Worm (Caenorhabditis elegans) whole organism, L1 larva: ENCODE results near the gene flor-1.

Experiments used
- C04F5.9 ChIP-seq: sonication (generic microtip); optimal IDR thresholded peaks from 2 replicates; lab custom pipeline; 2016; ENCODE audit warnings: missing genetic modification characterization, missing compliant biosample characterization
- Y116A8C.19 ChIP-seq: sonication (generic microtip); optimal IDR thresholded peaks from 2 replicates; lab custom pipeline; 2016; ENCODE audit warnings: missing compliant biosample characterization, missing genetic modification characterization, borderline replicate concordance
- alr-1 ChIP-seq: fragments of 200-800 bp; sonication (Bioruptor generic); optimal IDR thresholded peaks from 2 replicates; lab custom pipeline; 2018; ENCODE audit warnings: borderline replicate concordance, mild to moderate bottlenecking, missing genetic modification characterization, missing compliant biosample characterization
- aly-2 ChIP-seq: fragments of 150-350 bp; optimal IDR thresholded peaks from 2 replicates; lab custom pipeline; 2014; ENCODE audit warnings: missing biosample characterization, missing genetic modification characterization
- blmp-1 ChIP-seq: fragments of 150-350 bp; optimal IDR thresholded peaks from 2 replicates; lab custom pipeline; 2014; ENCODE audit warnings: missing biosample characterization, missing genetic modification characterization
- ceh-82 ChIP-seq, 3 experiments: fragments of 150-350 bp in 1 of 3; sonication (generic microtip) in 2 of 3; optimal IDR thresholded peaks; 2 replicates each; lab custom pipeline; 2014 to 2017; ENCODE audit warnings: missing biosample characterization in 3 of 3, missing genetic modification characterization in 3 of 3
- ces-1 ChIP-seq: fragments of 150-350 bp; optimal IDR thresholded peaks from 2 replicates; lab custom pipeline; 2014; ENCODE audit warnings: missing biosample characterization, missing genetic modification reagents, missing genetic modification characterization
- efl-1 ChIP-seq, 4 experiments: fragments of 150-350 bp; optimal IDR thresholded peaks in 3 of 4; peaks in 1 of 4; 1 replicate in 1 of 4; 2 replicates in 3 of 4; lab custom pipeline; 2014; ENCODE audit warnings: missing biosample characterization in 2 of 4, missing genetic modification characterization in 2 of 4, missing genetic modification reagents in 2 of 4
- efl-3 ChIP-seq: fragments of 200-800 bp; sonication (Bioruptor generic); optimal IDR thresholded peaks from 2 replicates; lab custom pipeline; 2018; ENCODE audit warnings: mild to moderate bottlenecking, missing genetic modification characterization, missing compliant biosample characterization
- egl-13 ChIP-seq: sonication (generic microtip); optimal IDR thresholded peaks from 2 replicates; lab custom pipeline; 2016; ENCODE audit warnings: missing genotype, missing genetic modification reagents, missing genetic modification characterization, missing compliant biosample characterization
- ets-5 ChIP-seq: fragments of 200-800 bp; sonication (Bioruptor generic); IDR thresholded peaks from 2 replicates; pipeline ENCODE4 v1.3.6; 2022; ENCODE audit warnings: missing genetic modification characterization, missing compliant biosample characterization
- fkh-8 ChIP-seq: sonication (generic microtip); optimal IDR thresholded peaks from 2 replicates; lab custom pipeline; 2016; ENCODE audit warnings: mild to moderate bottlenecking, missing genetic modification characterization, missing compliant biosample characterization
- grh-1 ChIP-seq: fragments of 200-800 bp; sonication (Bioruptor generic); IDR thresholded peaks from 2 replicates; pipeline ENCODE4 v1.3.6; 2022; ENCODE audit warnings: missing genetic modification reagents, missing genetic modification characterization, missing compliant biosample characterization
- hlh-4 ChIP-seq: sonication (generic microtip); optimal IDR thresholded peaks from 2 replicates; lab custom pipeline; 2016; ENCODE audit warnings: mild to moderate bottlenecking, missing genetic modification characterization, missing compliant biosample characterization
- isw-1 ChIP-seq: fragments of 200-800 bp; sonication (Bioruptor generic); IDR thresholded peaks from 2 replicates; pipeline ENCODE4 v1.3.6; 2022; ENCODE audit warnings: missing genetic modification characterization, missing compliant biosample characterization
- lin-13 ChIP-seq: fragments of 150-350 bp; optimal IDR thresholded peaks from 2 replicates; lab custom pipeline; 2014; ENCODE audit warnings: missing biosample characterization, missing genetic modification reagents, missing genetic modification characterization
- lin-14 ChIP-seq: fragments of 200-800 bp; sonication (Bioruptor generic); optimal IDR thresholded peaks from 2 replicates; lab custom pipeline; 2018; ENCODE audit warnings: mild to moderate bottlenecking, missing genetic modification characterization, moderate library complexity, missing compliant biosample characterization
- lin-35 ChIP-seq, 2 experiments: fragments of 150-350 bp; optimal IDR thresholded peaks; 2 replicates each; lab custom pipeline; 2014; ENCODE audit warnings: missing biosample characterization in 2 of 2, missing genetic modification characterization in 2 of 2, missing genetic modification reagents in 2 of 2
- mep-1 ChIP-seq: fragments of 150-350 bp; optimal IDR thresholded peaks from 2 replicates; lab custom pipeline; 2014; ENCODE audit warnings: missing biosample characterization, missing genetic modification characterization
- nhr-12 ChIP-seq: sonication (generic microtip); optimal IDR thresholded peaks from 2 replicates; lab custom pipeline; 2017; ENCODE audit warnings: missing biosample characterization, missing genetic modification characterization
- nhr-20 ChIP-seq: sonication (generic microtip); optimal IDR thresholded peaks from 2 replicates; lab custom pipeline; 2016; ENCODE audit warnings: mild to moderate bottlenecking, missing genetic modification characterization, missing compliant biosample characterization
- nhr-47 ChIP-seq: sonication (generic microtip); optimal IDR thresholded peaks from 2 replicates; lab custom pipeline; 2016; ENCODE audit warnings: mild to moderate bottlenecking, missing genetic modification characterization, moderate library complexity, missing compliant biosample characterization
- nhr-71 ChIP-seq: sonication (generic microtip); optimal IDR thresholded peaks from 2 replicates; lab custom pipeline; 2016; ENCODE audit warnings: mild to moderate bottlenecking, missing genetic modification characterization, moderate library complexity, missing compliant biosample characterization
- nhr-76 ChIP-seq: sonication (generic microtip); optimal IDR thresholded peaks from 2 replicates; lab custom pipeline; 2017; ENCODE audit warnings: missing biosample characterization, missing genetic modification characterization
- nhr-85 ChIP-seq: sonication (generic microtip); peaks from one replicate; lab custom pipeline; 2016; ENCODE audit warnings: missing genetic modification characterization, inconsistent platforms, missing compliant biosample characterization
- snu-23 ChIP-seq: sonication (generic microtip); optimal IDR thresholded peaks from 2 replicates; lab custom pipeline; 2016; ENCODE audit warnings: missing genetic modification characterization, missing compliant biosample characterization
- sptf-1 ChIP-seq: fragments of 150-350 bp; optimal IDR thresholded peaks from 2 replicates; lab custom pipeline; 2014; ENCODE audit warnings: missing biosample characterization, missing genetic modification characterization
- swsn-7 ChIP-seq: sonication (generic microtip); optimal IDR thresholded peaks from 2 replicates; lab custom pipeline; 2016; ENCODE audit warnings: missing genetic modification characterization, missing compliant biosample characterization
- vab-15 ChIP-seq: sonication (generic microtip); optimal IDR thresholded peaks from 2 replicates; lab custom pipeline; 2017; ENCODE audit warnings: missing genotype, mild to moderate bottlenecking, missing genetic modification characterization, missing compliant biosample characterization

flor-1 gene

DNA sequence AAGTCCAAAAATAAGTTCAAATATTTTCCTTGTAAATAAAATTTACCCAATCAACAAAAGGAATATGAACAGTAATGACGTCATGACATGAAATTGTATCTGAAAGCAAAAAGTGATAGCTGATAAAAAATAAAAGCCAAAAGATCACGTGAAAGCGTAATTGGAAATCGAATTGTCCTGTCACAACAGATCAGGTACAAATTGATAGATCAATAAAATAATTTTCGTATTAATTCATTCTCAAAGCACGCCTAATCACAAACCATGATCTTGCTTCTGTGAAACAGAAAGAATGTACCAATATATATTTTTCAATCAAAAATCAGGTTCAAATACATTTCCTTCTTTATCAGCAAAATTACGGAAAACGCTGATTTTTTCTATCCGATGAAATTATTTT, at the start of gene flor-1:
flor-1 (minus strand) TSS at position 101 of the 400 bp plus-strand sequence.
- TF ChIP-seq grh-1 (GFP tag; lab: Robert Waterston, UW): no peak
- TF ChIP-seq nhr-20: peak; percentile 18
- TF ChIP-seq ceh-82 (tag; optimal IDR thresholded peaks at IDR 0.05; lab: Kevin White, UChicago): no peak

DNA sequence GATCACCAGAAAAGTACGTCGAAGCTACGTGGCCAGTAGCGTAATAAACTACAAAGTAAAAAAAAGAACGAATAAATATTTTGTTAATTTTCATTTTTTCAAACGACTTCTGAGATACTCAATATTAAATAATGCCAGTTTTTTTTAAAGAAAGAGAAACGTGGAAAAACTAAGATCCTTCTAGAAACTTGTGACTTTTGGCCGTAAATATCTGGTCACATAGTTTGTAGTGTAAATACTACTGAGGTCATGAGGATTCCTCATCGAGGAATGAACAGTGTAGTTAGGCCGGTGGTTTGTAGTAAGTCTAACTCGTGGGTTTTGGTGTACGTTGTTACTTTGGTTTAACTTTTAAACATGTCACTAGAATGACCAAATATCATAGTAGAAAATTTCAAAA, 48.6 kb upstream of the flor-1 start:
- peak; percentile 28 for TF ChIP-seq snu-23 (GFP tag; lab: Kevin White, UChicago)
- TF ChIP-seq nhr-20: peak; percentile 81
- TF ChIP-seq lin-35 (GFP tag; optimal IDR thresholded peaks at IDR 0.05; lab: Kevin White, UChicago): peak in 1 of 2 experiments; percentile 24
- TF ChIP-seq nhr-85 (tag; lab: Kevin White, UChicago): peak; percentile 65

DNA sequence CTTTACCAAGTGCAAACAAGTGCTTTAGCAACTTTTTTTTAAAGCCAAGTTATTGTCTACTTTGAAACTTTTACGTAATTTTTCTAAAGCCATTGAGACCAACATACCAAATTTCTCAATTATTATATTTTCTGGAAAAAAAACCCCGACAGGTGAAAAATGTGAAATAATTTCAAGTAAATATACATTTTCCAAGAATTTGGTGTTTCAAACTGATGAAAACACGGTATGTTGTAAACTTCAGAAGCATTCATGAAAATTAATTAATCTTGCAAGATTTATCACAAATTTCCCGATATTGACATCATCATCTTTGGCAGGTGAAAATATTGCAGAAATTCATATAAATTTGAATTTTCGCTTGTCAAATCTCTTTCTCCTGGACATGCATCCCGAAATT, 43.3 kb upstream of the flor-1 start, which contains the start of gene srz-11:
srz-11 (plus strand) TSS at position 386 of the 400 bp plus-strand sequence.
- TF ChIP-seq hlh-4 (tag; lab: Kevin White, UChicago) (peak; percentile 100), aly-2 (no peak), lin-14 (no peak), fkh-8 (tag; lab: Kevin White, UChicago) (peak; percentile 24), nhr-47 (tag; lab: Kevin White, UChicago) (peak; percentile 10), swsn-7 (tag; lab: Kevin White, UChicago) (no peak), blmp-1 (tag; lab: Kevin White, UChicago) (no peak)
- TF ChIP-seq, all 84 proteins: peak for 3

DNA sequence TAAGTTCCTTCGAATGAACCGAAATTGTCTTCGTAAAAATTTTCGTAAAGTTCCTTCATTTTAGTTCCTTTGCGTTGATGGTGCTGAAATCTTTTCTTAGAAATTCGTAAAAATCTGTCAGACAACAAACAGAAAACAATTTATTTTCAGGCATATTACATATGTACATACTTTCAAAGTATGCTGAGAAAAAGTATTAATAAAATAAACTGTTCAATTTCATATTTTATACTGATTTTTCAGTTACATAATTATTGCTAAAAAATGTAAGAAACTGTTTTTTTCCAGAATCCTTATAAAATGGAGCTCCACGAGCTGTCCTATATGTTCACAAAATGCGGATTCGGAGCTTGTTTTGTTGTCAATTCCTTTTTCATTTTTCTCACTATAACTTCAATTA, 39.3 kb upstream of the flor-1 start, which contains the start of gene str-45:
str-45 (plus strand) TSS at position 301 of the 400 bp plus-strand sequence.
- TF ChIP-seq efl-1 (optimal IDR thresholded peaks at IDR 0.05; lab: Kevin White, UChicago) (no peak), efl-1 (GFP tag; optimal IDR thresholded peaks at IDR 0.05 in 1 of 2; lab: Kevin White, UChicago) (peak in 1 of 2 experiments; percentile 50), nhr-76 (no peak)
- TF ChIP-seq, all 84 proteins: peak for 1

DNA sequence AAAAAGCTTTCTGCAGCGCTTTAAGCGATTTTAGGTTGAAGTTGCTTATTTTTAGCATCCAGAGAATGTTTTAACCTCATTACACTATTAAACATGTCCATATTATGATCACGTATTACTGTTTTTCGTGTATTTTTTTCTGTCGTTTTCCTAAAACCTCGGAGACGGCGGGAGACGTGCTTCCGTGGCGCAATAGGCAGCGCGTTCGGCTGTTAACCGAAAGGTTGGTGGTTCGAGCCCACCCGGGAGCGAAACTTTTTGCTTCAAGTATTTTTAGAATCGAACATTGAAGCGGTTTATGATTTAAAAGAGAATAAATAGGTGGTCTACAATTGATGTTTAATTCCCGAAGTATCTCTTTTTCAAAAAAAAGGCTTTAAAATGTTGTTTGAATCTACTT, 37.1 kb upstream of the flor-1 start:
- TF ChIP-seq isw-1 (GFP tag; lab: Robert Waterston, UW): no peak
- no peak for TF ChIP-seq lin-13 (GFP tag; lab: Kevin White, UChicago)
- TF ChIP-seq sptf-1: no peak
- TF ChIP-seq efl-3 (GFP tag; lab: Kevin White, UChicago): no peak
- TF ChIP-seq ets-5 (GFP tag; lab: Robert Waterston, UW): no peak
- TF ChIP-seq alr-1: no peak
- TF ChIP-seq C04F5.9 (tag; lab: Kevin White, UChicago): no peak
- no peak for TF ChIP-seq egl-13 (tag; lab: Kevin White, UChicago)
- TF ChIP-seq nhr-20: no peak
- no peak for TF ChIP-seq mep-1 (tag; lab: Kevin White, UChicago)
- TF ChIP-seq grh-1 (GFP tag; lab: Robert Waterston, UW): no peak
- TF ChIP-seq nhr-71 (tag; lab: Kevin White, UChicago): no peak
- no peak for TF ChIP-seq Y116A8C.19 (tag; lab: Kevin White, UChicago)
- no peak for TF ChIP-seq vab-15
- no peak for TF ChIP-seq ces-1 (GFP tag; lab: Kevin White, UChicago)
- no peak for TF ChIP-seq lin-14

DNA sequence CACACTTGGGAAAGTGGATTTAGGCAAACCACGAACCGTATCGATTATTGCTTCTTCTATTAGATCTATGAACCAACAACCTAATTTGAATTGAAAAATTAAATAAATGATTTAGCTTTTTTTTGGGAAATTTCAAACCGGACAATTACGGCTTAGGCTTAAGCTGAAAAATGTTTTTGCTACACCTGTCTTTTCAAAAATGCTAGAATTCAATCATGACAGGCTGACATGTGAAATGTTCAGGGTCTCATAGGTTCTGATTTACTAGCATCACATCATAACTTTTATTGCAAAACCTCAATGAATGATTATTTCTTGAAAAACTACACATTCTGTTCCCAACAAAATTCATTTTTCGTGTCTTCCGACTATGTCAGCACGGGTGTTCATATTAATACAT, 33.9 kb upstream of the flor-1 start, which contains the start of gene srh-55:
srh-55 (plus strand) TSS at position 301 of the 400 bp plus-strand sequence.
- TF ChIP-seq nhr-47 (tag; lab: Kevin White, UChicago): no peak
- no peak for TF ChIP-seq efl-1 (optimal IDR thresholded peaks at IDR 0.05; lab: Kevin White, UChicago)
- peak in 1 of 2 experiments; percentile 40 for TF ChIP-seq efl-1 (GFP tag; optimal IDR thresholded peaks at IDR 0.05 in 1 of 2; lab: Kevin White, UChicago)

DNA sequence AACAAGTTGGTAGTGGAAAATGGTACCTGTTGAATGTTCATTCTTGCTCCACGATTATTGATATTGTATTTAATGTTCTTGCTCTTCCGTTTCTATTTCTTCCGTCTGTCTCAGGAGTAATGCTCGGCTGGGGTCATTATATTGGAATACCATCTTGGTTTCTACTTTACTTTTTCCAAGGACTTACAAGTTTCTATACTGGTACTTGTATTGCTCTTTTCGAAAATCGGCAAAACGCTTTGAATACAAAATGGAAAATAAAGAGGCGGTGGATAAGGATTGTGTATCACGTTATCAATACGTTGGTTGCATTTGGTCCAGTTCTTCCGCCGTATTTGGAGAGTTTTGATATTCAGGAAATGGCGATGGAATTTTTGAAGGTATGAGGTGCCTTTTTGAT, 32.6 kb upstream of the flor-1 start:
- TF ChIP-seq efl-1 (optimal IDR thresholded peaks at IDR 0.05; lab: Kevin White, UChicago) (no peak), efl-1 (GFP tag; optimal IDR thresholded peaks at IDR 0.05 in 1 of 2; lab: Kevin White, UChicago) (peak in 1 of 2 experiments; percentile 72), nhr-12 (tag; lab: Kevin White, UChicago) (no peak)
